Worm (Caenorhabditis elegans) whole organism, L4 larva: ENCODE results near the gene test-1.
A peak's percentile ranks its signal among the peaks of the same experiment; 100 is the strongest.
"Not testable (repeated sequence)": the region's sequence is repeated elsewhere in the genome, so short reads cannot be mapped to it uniquely, and the experiment has no call there.

Experiments
- F37D6.2 ChIP-seq: sonication (generic microtip); optimal IDR thresholded peaks from 2 replicates; lab custom pipeline; 2016; ENCODE audit warnings: mild to moderate bottlenecking, missing genetic modification characterization, missing compliant biosample characterization
- F49E8.2 ChIP-seq: sonication (generic microtip); optimal IDR thresholded peaks from 2 replicates; lab custom pipeline; 2016; ENCODE audit warnings: missing compliant biosample characterization, mild to moderate bottlenecking, missing genetic modification characterization, borderline replicate concordance
- T26A8.4 ChIP-seq: fragments of 200-800 bp; sonication (Bioruptor generic); IDR thresholded peaks from 2 replicates; pipeline ENCODE4 v1.3.6; 2022; ENCODE audit warnings: missing genetic modification characterization, missing compliant biosample characterization
- arid-1 ChIP-seq: fragments of 200-800 bp; sonication (Bioruptor generic); conservative IDR thresholded peaks from 2 replicates; pipeline ENCODE4 v1.3.6; 2022; ENCODE audit warnings: missing genetic modification reagents, missing genetic modification characterization, missing compliant biosample characterization
- attf-4 ChIP-seq: sonication (generic microtip); optimal IDR thresholded peaks from 3 replicates; lab custom pipeline; 2017; ENCODE audit warnings: missing biosample characterization, missing genetic modification characterization
- ceh-28 ChIP-seq: fragments of 150-350 bp; optimal IDR thresholded peaks from 2 replicates; lab custom pipeline; 2014; ENCODE audit warnings: missing biosample characterization, missing genetic modification reagents, missing genetic modification characterization
- ceh-44 ChIP-seq: fragments of 200-800 bp; sonication (Bioruptor generic); IDR thresholded peaks from 2 replicates; pipeline ENCODE4 v1.3.6; 2022; ENCODE audit warnings: missing genetic modification reagents, missing genetic modification characterization, missing compliant biosample characterization
- ceh-62 ChIP-seq: sonication (generic microtip); optimal IDR thresholded peaks from 2 replicates; lab custom pipeline; 2017; ENCODE audit warnings: missing biosample characterization, missing genetic modification characterization
- ctbp-1 ChIP-seq: fragments of 200-800 bp; sonication (Bioruptor generic); IDR thresholded peaks from 2 replicates; pipeline ENCODE4 v1.3.6; 2022; ENCODE audit warnings: missing genetic modification reagents, missing genetic modification characterization, missing compliant biosample characterization
- duxl-1 ChIP-seq: sonication (generic microtip); optimal IDR thresholded peaks from 2 replicates; lab custom pipeline; 2016; ENCODE audit warnings: mild to moderate bottlenecking, missing genetic modification characterization, moderate library complexity, missing compliant biosample characterization; ENCODE audit not compliant: poor library complexity
- gei-8 ChIP-seq: fragments of 200-800 bp; sonication (Bioruptor generic); optimal IDR thresholded peaks from 2 replicates; lab custom pipeline; 2018; ENCODE audit warnings: mild to moderate bottlenecking, missing genetic modification characterization, missing compliant biosample characterization
- hif-1 ChIP-seq, 2 experiments: sonication (generic microtip); optimal IDR thresholded peaks; 2 replicates each; lab custom pipeline; 2016 to 2017; ENCODE audit warnings: missing compliant biosample characterization in 2 of 2, missing genetic modification characterization in 2 of 2, missing genetic modification reagents in 2 of 2, missing genotype in 2 of 2, mild to moderate bottlenecking in 1 of 2
- hlh-11 ChIP-seq: fragments of 200-800 bp; sonication (Bioruptor generic); optimal IDR thresholded peaks from 2 replicates; lab custom pipeline; 2018; ENCODE audit warnings: mild to moderate bottlenecking, missing genetic modification characterization, missing compliant biosample characterization
- hlh-30 ChIP-seq: sonication (generic microtip); optimal IDR thresholded peaks from 2 replicates; lab custom pipeline; 2017; ENCODE audit warnings: antibody characterized with exemption, mild to moderate bottlenecking, missing genetic modification characterization, missing compliant biosample characterization; ENCODE audit not compliant: insufficient read depth
- hmg-1.1 ChIP-seq: fragments of 200-800 bp; sonication (Bioruptor generic); IDR thresholded peaks from 2 replicates; pipeline ENCODE4 v1.3.6; 2022; ENCODE audit warnings: missing genetic modification reagents, missing genetic modification characterization, missing compliant biosample characterization
- lin-1 ChIP-seq: fragments of 200-800 bp; sonication (Bioruptor generic); IDR thresholded peaks from 2 replicates; pipeline ENCODE4 v1.3.6; 2022; ENCODE audit warnings: missing genetic modification reagents, missing genetic modification characterization, missing compliant biosample characterization
- lin-38 ChIP-seq: fragments of 200-800 bp; sonication (Bioruptor generic); IDR thresholded peaks from 2 replicates; pipeline ENCODE4 v1.3.6; 2022; ENCODE audit warnings: missing genetic modification reagents, missing genetic modification characterization, missing compliant biosample characterization
- madf-9 ChIP-seq: fragments of 200-800 bp; sonication (Bioruptor generic); conservative IDR thresholded peaks from 2 replicates; pipeline ENCODE4 v1.3.6; 2022; ENCODE audit warnings: missing genetic modification reagents, missing genetic modification characterization, missing compliant biosample characterization
- mep-1 ChIP-seq: fragments of 150-350 bp; sonication (generic microtip); optimal IDR thresholded peaks from 3 replicates; lab custom pipeline; 2014; ENCODE audit warnings: missing biosample characterization, missing genetic modification characterization
- nhr-10 ChIP-seq: fragments of 150-350 bp; optimal IDR thresholded peaks from 2 replicates; lab custom pipeline; 2014; ENCODE audit warnings: missing biosample characterization, missing genetic modification characterization
- nhr-237 ChIP-seq: sonication (generic microtip); optimal IDR thresholded peaks from 2 replicates; lab custom pipeline; 2017; ENCODE audit warnings: missing biosample characterization, missing genetic modification characterization
- nhr-28 ChIP-seq: fragments of 150-350 bp; optimal IDR thresholded peaks from 2 replicates; lab custom pipeline; 2014; ENCODE audit warnings: missing biosample characterization, missing genetic modification characterization
- nhr-48 ChIP-seq: sonication (generic microtip); optimal IDR thresholded peaks from 2 replicates; lab custom pipeline; 2016; ENCODE audit warnings: mild to moderate bottlenecking, missing genetic modification characterization, missing compliant biosample characterization
- nhr-77 ChIP-seq: fragments of 150-350 bp; optimal IDR thresholded peaks from 2 replicates; lab custom pipeline; 2014; ENCODE audit warnings: missing biosample characterization, missing genetic modification characterization
- pha-4 ChIP-seq, 2 experiments: fragments of 150-350 bp in 1 of 2; fragments of 200-800 bp in 1 of 2; sonication (Bioruptor generic) in 1 of 2; IDR thresholded peaks in 1 of 2; optimal IDR thresholded peaks in 1 of 2; 2 replicates each; pipeline versions ENCODE4 v1.3.6 to Lab custom; 2014 to 2022; ENCODE audit warnings: missing genetic modification characterization in 2 of 2, missing genetic modification reagents in 2 of 2, missing biosample characterization in 1 of 2, missing compliant biosample characterization in 1 of 2
- rbr-2 ChIP-seq: sonication (generic microtip); optimal IDR thresholded peaks from 2 replicates; lab custom pipeline; 2016; ENCODE audit warnings: missing genotype, missing genetic modification characterization, missing compliant biosample characterization
- skn-1 ChIP-seq: fragments of 150-350 bp; optimal IDR thresholded peaks from 2 replicates; lab custom pipeline; 2014; ENCODE audit warnings: missing biosample characterization, missing genetic modification characterization
- snpc-1.2 ChIP-seq: fragments of 200-800 bp; sonication (Bioruptor generic); IDR thresholded peaks from 2 replicates; pipeline ENCODE4 v1.3.6; 2022; ENCODE audit warnings: missing genetic modification reagents, missing genetic modification characterization, missing compliant biosample characterization
- tag-97 ChIP-seq: fragments of 200-800 bp; sonication (Bioruptor generic); IDR thresholded peaks from 2 replicates; pipeline ENCODE4 v1.3.6; 2022; ENCODE audit warnings: missing genetic modification characterization, missing compliant biosample characterization
- unc-62 ChIP-seq, 3 experiments: fragments of 150-350 bp in 1 of 3; sonication (generic microtip); optimal IDR thresholded peaks in 2 of 3; peaks in 1 of 3; 1 replicate in 1 of 3; 2 replicates in 2 of 3; lab custom pipeline; 2014 to 2017; ENCODE audit warnings: missing biosample characterization in 3 of 3, missing genetic modification characterization in 3 of 3, missing genetic modification reagents in 3 of 3, missing genotype in 1 of 3
- zip-11 ChIP-seq: fragments of 200-800 bp; sonication (Bioruptor generic); IDR thresholded peaks from 2 replicates; pipeline ENCODE4 v1.3.6; 2022; ENCODE audit warnings: missing genetic modification characterization, missing compliant biosample characterization
- ztf-11 ChIP-seq: fragments of 150-350 bp; optimal IDR thresholded peaks from 2 replicates; lab custom pipeline; 2014; ENCODE audit warnings: missing biosample characterization, missing genetic modification characterization

test-1 gene

DNA sequence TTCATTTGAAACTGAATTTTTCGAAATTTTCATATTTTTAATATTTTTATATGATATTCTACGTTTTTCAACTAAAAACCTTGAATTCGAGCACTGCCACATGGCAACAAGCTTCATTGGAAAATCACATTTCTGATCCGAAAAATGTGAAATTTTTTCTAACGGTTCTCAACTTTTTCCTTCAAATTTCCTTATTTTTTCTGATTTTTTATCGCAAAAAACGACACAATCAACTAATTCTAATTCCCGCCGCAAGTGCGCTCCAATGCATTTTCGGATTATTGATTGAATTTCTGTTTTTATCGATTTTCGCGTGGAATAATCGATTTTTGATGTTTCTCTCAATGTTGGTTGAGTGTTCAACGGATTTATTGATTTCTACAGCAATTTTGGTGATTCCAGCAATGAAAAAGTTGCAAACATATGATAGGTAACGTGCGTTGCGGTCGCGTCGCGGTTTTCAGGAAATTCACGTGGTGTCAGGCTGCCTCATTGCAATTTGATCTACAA is 3.3 kb upstream of the test-1 start, which contains the start of gene C23H5.12:
TSS of gene C23H5.12 (plus strand) at position 51 of the 510 bp plus-strand sequence.
- no peak for TF ChIP-seq nhr-237 (tag; lab: Kevin White, UChicago)
- no peak for TF ChIP-seq unc-62 (GFP tag; optimal IDR thresholded peaks at IDR 0.05 in 1 of 2; lab: Kevin White, UChicago)
- TF ChIP-seq unc-62 (tag; optimal IDR thresholded peaks at IDR 0.05; lab: Kevin White, UChicago): no peak
- TF ChIP-seq ceh-28 (tag; lab: Kevin White, UChicago): peak; percentile 82

DNA sequence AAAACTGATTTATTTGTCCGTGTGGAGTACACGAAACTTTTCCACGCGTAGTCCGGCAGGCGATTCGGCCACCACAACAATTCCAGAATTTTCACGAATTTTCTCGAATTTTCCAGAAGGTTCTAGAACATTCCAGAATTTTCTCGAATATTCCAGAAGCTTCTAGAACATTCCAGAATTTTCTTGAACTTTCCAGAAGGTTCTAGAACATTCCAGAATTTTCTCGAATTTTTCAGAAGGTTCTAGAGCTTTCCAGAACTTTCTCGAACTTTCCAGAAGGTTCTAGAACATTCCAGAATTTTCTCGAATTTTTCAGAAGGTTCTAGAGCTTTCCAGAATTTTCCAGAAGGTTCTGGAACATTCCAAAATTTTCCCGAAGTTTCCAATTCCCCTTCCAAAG is 871 bp upstream of the test-1 start:
- TF ChIP-seq pha-4 (GFP tag; IDR thresholded peaks at IDR 0.05; lab: Robert Waterston, UW): 0 out of 2 replicates have a peak, but pooled peaks have one; percentile 16
- not testable (repeated sequence) for TF ChIP-seq pha-4 (tag; optimal IDR thresholded peaks at IDR 0.05; lab: Kevin White, UChicago)
- TF ChIP-seq snpc-1.2 (GFP tag; lab: Robert Waterston, UW): 0 out of 2 replicates have a peak, but pooled peaks have one; percentile 18
- 0 out of 2 replicates have a peak, but pooled peaks have one; percentile 23 for TF ChIP-seq ctbp-1 (GFP tag; lab: Robert Waterston, UW)
- peak; percentile 40; the same call in 1 of the 2 replicates for TF ChIP-seq arid-1
- 0 out of 2 replicates have a peak, but pooled peaks have one; percentile 36 for TF ChIP-seq lin-38

- TF ChIP-seq gei-8 (no peak), rbr-2 (no peak), madf-9 (GFP tag; lab: Robert Waterston, UW) (no peak)
These were observed 727 bp downstream of the test-1 start for ce11 chrIV:2137478-2137877.

- TF ChIP-seq lin-1 (no peak), nhr-48 (tag; lab: Kevin White, UChicago) (no peak), mep-1 (no peak), skn-1 (tag; lab: Kevin White, UChicago) (no peak), ztf-11 (no peak), nhr-77 (no peak), hlh-11 (tag; lab: Kevin White, UChicago) (no peak), tag-97 (no peak), T26A8.4 (GFP tag; lab: Robert Waterston, UW) (no peak), hmg-1.1 (no peak), nhr-10 (tag; lab: Kevin White, UChicago) (no peak), F37D6.2 (tag; lab: Kevin White, UChicago) (no peak), ceh-44 (GFP tag; lab: Robert Waterston, UW) (no peak), hif-1 (tag; optimal IDR thresholded peaks at IDR 0.05; lab: Kevin White, UChicago) (no peak), zip-11 (GFP tag; lab: Robert Waterston, UW) (no peak)
These were observed 3.8 kb downstream of the test-1 start, which contains the start of gene C54E4.12 for ce11 chrIV:2140543-2140942. Gene C54E4.12 (minus strand): TSS chrIV:2140643.

- TF ChIP-seq hlh-30 (tag; lab: Kevin White, UChicago): no peak
- no peak for TF ChIP-seq F37D6.2 (tag; lab: Kevin White, UChicago)
- no peak for TF ChIP-seq ceh-62
- TF ChIP-seq F49E8.2 (tag; lab: Kevin White, UChicago): no peak
- no peak for TF ChIP-seq duxl-1 (tag; lab: Kevin White, UChicago)
- no peak for TF ChIP-seq attf-4 (tag; lab: Kevin White, UChicago)
- no peak for TF ChIP-seq nhr-28 (tag; lab: Kevin White, UChicago)
These were observed 5.6 kb downstream of the test-1 start for ce11 chrIV:2142320-2142719.
